Fruit fly (Drosophila melanogaster): ENCODE data around the gene ATPsyngamma.

DNA sequence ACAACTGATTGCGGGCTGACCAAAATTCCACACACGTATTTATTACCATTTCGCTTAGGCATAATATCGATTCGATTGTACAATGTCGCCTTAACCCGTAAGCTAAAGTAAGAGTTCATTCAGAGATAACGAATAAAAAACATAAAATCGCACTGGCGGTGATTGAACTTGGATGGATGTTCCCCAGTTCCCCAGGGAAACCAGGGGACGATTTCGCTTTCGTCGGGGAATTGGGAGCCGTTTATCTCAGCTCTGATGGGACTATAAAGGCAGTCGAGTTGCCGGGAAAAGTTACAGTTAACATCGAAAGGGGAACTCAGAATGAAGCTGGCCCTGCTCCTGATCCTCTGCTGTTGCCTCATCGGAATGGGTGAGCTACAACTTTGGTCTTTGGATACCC is 26.7 kb downstream of the ATPsyngamma start, which contains the start of gene CG34296:
- TF ChIP-seq toe (GFP tag; optimal IDR thresholded peaks at IDR 0.05) (no peak), Hr96 (GFP tag; optimal IDR thresholded peaks at IDR 0.05) (no peak), tj (GFP tag; optimal IDR thresholded peaks at IDR 0.05) (no peak), CG11617 (GFP tag; optimal IDR thresholded peaks at IDR 0.05) (no peak), CG33017 (tag; optimal IDR thresholded peaks at IDR 0.05) (no peak), CG12768 (GFP tag; optimal IDR thresholded peaks at IDR 0.05) (no peak)

Data from whole organism, adult.